Worm (Caenorhabditis elegans) whole organism, L3 larva: Measurements from ENCODE around the gene ZC196.9.
A peak's percentile ranks its signal among the peaks of the same experiment; 100 is the strongest.

Source experiments
- ZK546.5 ChIP-seq: sonication (generic microtip); optimal IDR thresholded peaks from 2 replicates; lab custom pipeline; 2017; ENCODE audit warnings: missing biosample characterization, missing genetic modification characterization
- aly-2 ChIP-seq: fragments of 150-350 bp; optimal IDR thresholded peaks from 2 replicates; lab custom pipeline; 2014; ENCODE audit warnings: missing biosample characterization, missing genetic modification characterization
- ama-1 ChIP-seq: fragments of 150-350 bp; optimal IDR thresholded peaks from 2 replicates; lab custom pipeline; 2018
- ceh-16 ChIP-seq: sonication (generic microtip); optimal IDR thresholded peaks from 2 replicates; lab custom pipeline; 2017; ENCODE audit warnings: missing biosample characterization, missing genetic modification characterization
- ceh-28 ChIP-seq: fragments of 150-350 bp; optimal IDR thresholded peaks from 2 replicates; lab custom pipeline; 2014; ENCODE audit warnings: missing biosample characterization, missing genetic modification reagents, missing genetic modification characterization
- ceh-82 ChIP-seq: fragments of 150-350 bp; optimal IDR thresholded peaks from 2 replicates; lab custom pipeline; 2014; ENCODE audit warnings: missing biosample characterization, missing genetic modification characterization
- daf-12 ChIP-seq: fragments of 150-350 bp; optimal IDR thresholded peaks from 2 replicates; lab custom pipeline; 2014; ENCODE audit warnings: missing biosample characterization, missing genetic modification reagents, missing genetic modification characterization
- egl-27 ChIP-seq: sonication (generic microtip); optimal IDR thresholded peaks from 4 replicates; lab custom pipeline; 2017; ENCODE audit warnings: missing biosample characterization, missing genetic modification reagents, missing genetic modification characterization
- egl-5 ChIP-seq: fragments of 150-350 bp; optimal IDR thresholded peaks from 2 replicates; lab custom pipeline; 2017; ENCODE audit warnings: missing biosample characterization, missing genetic modification reagents, missing genetic modification characterization, inconsistent platforms
- elt-1 ChIP-seq: fragments of 150-350 bp; optimal IDR thresholded peaks from 2 replicates; lab custom pipeline; 2014; ENCODE audit warnings: missing biosample characterization, missing genetic modification characterization
- elt-2 ChIP-seq: sonication (generic microtip); optimal IDR thresholded peaks from 2 replicates; lab custom pipeline; 2016; ENCODE audit warnings: missing genetic modification reagents, mild to moderate bottlenecking, missing genetic modification characterization, missing compliant biosample characterization
- elt-3 ChIP-seq, 3 experiments: fragments of 150-350 bp in 1 of 3; sonication (generic microtip) in 2 of 3; optimal IDR thresholded peaks; 2 replicates in 2 of 3; 4 replicates in 1 of 3; lab custom pipeline; 2014 to 2017; ENCODE audit warnings: missing biosample characterization in 3 of 3, missing genetic modification characterization in 3 of 3
- fkh-10 ChIP-seq: sonication (generic microtip); optimal IDR thresholded peaks from 2 replicates; lab custom pipeline; 2017; ENCODE audit warnings: missing biosample characterization, missing genetic modification reagents, missing genetic modification characterization
- fos-1 ChIP-seq: fragments of 150-350 bp; optimal IDR thresholded peaks from 2 replicates; lab custom pipeline; 2014; ENCODE audit warnings: missing biosample characterization, missing genetic modification characterization
- hmg-11 ChIP-seq: sonication (generic microtip); optimal IDR thresholded peaks from 2 replicates; lab custom pipeline; 2016; ENCODE audit warnings: missing genetic modification characterization, missing compliant biosample characterization
- jun-1 ChIP-seq: fragments of 150-350 bp; optimal IDR thresholded peaks from 2 replicates; lab custom pipeline; 2014; ENCODE audit warnings: missing biosample characterization, missing genetic modification reagents, missing genetic modification characterization
- lin-15B ChIP-seq: fragments of 150-350 bp; optimal IDR thresholded peaks from 2 replicates; lab custom pipeline; 2014; ENCODE audit warnings: missing biosample characterization, missing genetic modification characterization
- lin-39 ChIP-seq: fragments of 150-350 bp; optimal IDR thresholded peaks from 2 replicates; lab custom pipeline; 2018; ENCODE audit warnings: missing biosample characterization, missing genetic modification reagents, missing genetic modification characterization
- mdl-1 ChIP-seq: fragments of 150-350 bp; optimal IDR thresholded peaks from 2 replicates; lab custom pipeline; 2014; ENCODE audit warnings: missing biosample characterization, missing genetic modification characterization
- mml-1 ChIP-seq: fragments of 150-350 bp; sonication (generic microtip); optimal IDR thresholded peaks from 3 replicates; lab custom pipeline; 2014; ENCODE audit warnings: missing biosample characterization, missing genetic modification characterization
- nhr-11 ChIP-seq: fragments of 150-350 bp; optimal IDR thresholded peaks from 2 replicates; lab custom pipeline; 2014; ENCODE audit warnings: missing biosample characterization, missing genetic modification characterization
- nhr-23 ChIP-seq: fragments of 150-350 bp; optimal IDR thresholded peaks from 2 replicates; lab custom pipeline; 2014; ENCODE audit warnings: missing biosample characterization, missing genetic modification reagents, missing genetic modification characterization
- nhr-237 ChIP-seq: fragments of 150-350 bp; optimal IDR thresholded peaks from 2 replicates; lab custom pipeline; 2014; ENCODE audit warnings: missing biosample characterization, missing genetic modification characterization
- nhr-25 ChIP-seq: sonication (generic microtip); optimal IDR thresholded peaks from 2 replicates; lab custom pipeline; 2017; ENCODE audit warnings: missing biosample characterization, missing genetic modification characterization
- nhr-28 ChIP-seq: fragments of 150-350 bp; optimal IDR thresholded peaks from 2 replicates; lab custom pipeline; 2014; ENCODE audit warnings: missing biosample characterization, missing genetic modification characterization
- nhr-43 ChIP-seq: sonication (generic microtip); optimal IDR thresholded peaks from 2 replicates; lab custom pipeline; 2016; ENCODE audit warnings: mild to moderate bottlenecking, missing genetic modification characterization, missing compliant biosample characterization; ENCODE audit not compliant: poor library complexity, severe bottlenecking
- nhr-67 ChIP-seq: fragments of 150-350 bp; optimal IDR thresholded peaks from 2 replicates; lab custom pipeline; 2014; ENCODE audit warnings: missing biosample characterization, missing genetic modification characterization
- nhr-77 ChIP-seq: fragments of 150-350 bp; optimal IDR thresholded peaks from 2 replicates; lab custom pipeline; 2014; ENCODE audit warnings: missing biosample characterization, missing genetic modification characterization
- pha-4 ChIP-seq: fragments of 150-350 bp; optimal IDR thresholded peaks from 2 replicates; lab custom pipeline; 2014; ENCODE audit warnings: missing biosample characterization, missing genetic modification reagents, missing genetic modification characterization
- pqm-1 ChIP-seq: fragments of 150-350 bp; optimal IDR thresholded peaks from 2 replicates; lab custom pipeline; 2017; ENCODE audit warnings: missing biosample characterization, missing genetic modification characterization, inconsistent platforms
- sea-2 ChIP-seq: fragments of 150-350 bp; sonication (generic microtip); optimal IDR thresholded peaks from 4 replicates; lab custom pipeline; 2014; ENCODE audit warnings: missing biosample characterization, missing genetic modification reagents, missing genetic modification characterization
- skn-1 ChIP-seq: fragments of 150-350 bp; optimal IDR thresholded peaks from 2 replicates; lab custom pipeline; 2014; ENCODE audit warnings: missing biosample characterization, missing genetic modification characterization
- snpc-4 ChIP-seq: fragments of 150-350 bp; optimal IDR thresholded peaks from 2 replicates; lab custom pipeline; 2014; ENCODE audit warnings: missing biosample characterization, missing genetic modification characterization
- unc-39 ChIP-seq: sonication (generic microtip); optimal IDR thresholded peaks from 4 replicates; lab custom pipeline; 2017; ENCODE audit warnings: missing biosample characterization, missing genetic modification characterization
- unc-62 ChIP-seq: fragments of 150-350 bp; sonication (generic microtip); optimal IDR thresholded peaks from 4 replicates; lab custom pipeline; 2014; ENCODE audit warnings: missing biosample characterization, missing genetic modification reagents, missing genetic modification characterization
- zag-1 ChIP-seq: fragments of 150-350 bp; optimal IDR thresholded peaks from 2 replicates; lab custom pipeline; 2014; ENCODE audit warnings: missing biosample characterization, missing genetic modification characterization
- ztf-11 ChIP-seq: fragments of 150-350 bp; optimal IDR thresholded peaks from 2 replicates; lab custom pipeline; 2014; ENCODE audit warnings: missing biosample characterization, missing genetic modification characterization

ZC196.9 gene

ce11 chrV:8767493-8767892 is 40.5 kb upstream of the ZC196.9 start:
- TF ChIP-seq pha-4 (tag; lab: Kevin White, UChicago), result peak; percentile 76
- TF ChIP-seq pqm-1, result peak; percentile 89
- TF ChIP-seq lin-15B (tag; lab: Kevin White, UChicago), result no peak
- TF ChIP-seq daf-12 (tag; lab: Kevin White, UChicago), result no peak
- TF ChIP-seq elt-2, result peak; percentile 87
- TF ChIP-seq mml-1 (tag; lab: Kevin White, UChicago), result no peak
- no peak for TF ChIP-seq nhr-11 (tag; lab: Kevin White, UChicago)
- TF ChIP-seq nhr-28 (tag; lab: Kevin White, UChicago), result no peak

ce11 chrV:8767041-8767440 is 40.1 kb upstream of the ZC196.9 start:
- TF ChIP-seq ceh-16, result no peak
- TF ChIP-seq elt-1, result no peak
- no peak for TF ChIP-seq lin-39 (tag; lab: Kevin White, UChicago)
- no peak for TF ChIP-seq hmg-11
- TF ChIP-seq nhr-28 (tag; lab: Kevin White, UChicago), result no peak
- no peak for TF ChIP-seq pqm-1
- no peak for TF ChIP-seq unc-62

- TF ChIP-seq skn-1 (tag; lab: Kevin White, UChicago) (no peak), lin-15B (tag; lab: Kevin White, UChicago) (no peak), mdl-1 (tag; lab: Kevin White, UChicago) (no peak), nhr-77 (tag; lab: Kevin White, UChicago) (no peak), hmg-11 (no peak), nhr-11 (tag; lab: Kevin White, UChicago) (no peak), nhr-28 (tag; lab: Kevin White, UChicago) (no peak), nhr-25 (tag; lab: Kevin White, UChicago) (no peak), nhr-67 (tag; lab: Kevin White, UChicago) (no peak), egl-5 (tag; lab: Kevin White, UChicago) (no peak), nhr-23 (tag; lab: Kevin White, UChicago) (no peak), sea-2 (no peak), mml-1 (tag; lab: Kevin White, UChicago) (no peak), ama-1 (lab: Kevin White, UChicago) (no peak), aly-2 (tag; lab: Kevin White, UChicago) (no peak), ceh-28 (tag; lab: Kevin White, UChicago) (no peak), ztf-11 (no peak)
- TF ChIP-seq, all 47 proteins: peak for 0
These were observed 39.0 kb upstream of the ZC196.9 start, which contains the start of gene B0507.9 for ce11 chrV:8765938-8766337. Gene B0507.9 (minus strand): TSS chrV:8766038.

ce11 chrV:8762861-8763260 is 35.9 kb upstream of the ZC196.9 start, which contains the start of gene B0507.8:
Gene B0507.8 (minus strand): TSS chrV:8762961.
- TF ChIP-seq pha-4 (tag; lab: Kevin White, UChicago) (no peak), egl-27 (tag; lab: Kevin White, UChicago) (no peak), unc-62 (no peak), ztf-11 (no peak), jun-1 (tag; lab: Kevin White, UChicago) (no peak), lin-39 (tag; lab: Kevin White, UChicago) (no peak), ceh-82 (tag; lab: Kevin White, UChicago) (no peak), unc-39 (tag; lab: Kevin White, UChicago) (no peak), nhr-11 (tag; lab: Kevin White, UChicago) (no peak), ZK546.5 (tag; lab: Kevin White, UChicago) (no peak), fkh-10 (no peak)

- TF ChIP-seq elt-3 (tag; optimal IDR thresholded peaks at IDR 0.05; lab: Kevin White, UChicago) (no peak), ama-1 (lab: Kevin White, UChicago) (no peak), aly-2 (tag; lab: Kevin White, UChicago) (no peak), fkh-10 (no peak), fos-1 (tag; lab: Kevin White, UChicago) (no peak), nhr-25 (tag; lab: Kevin White, UChicago) (no peak), ceh-16 (no peak), daf-12 (tag; lab: Kevin White, UChicago) (no peak), ceh-28 (tag; lab: Kevin White, UChicago) (no peak), snpc-4 (tag; lab: Kevin White, UChicago) (no peak), zag-1 (no peak), skn-1 (tag; lab: Kevin White, UChicago) (no peak), nhr-67 (tag; lab: Kevin White, UChicago) (no peak), pqm-1 (no peak), nhr-237 (tag; lab: Kevin White, UChicago) (no peak), nhr-23 (tag; lab: Kevin White, UChicago) (no peak), nhr-43 (tag; lab: Kevin White, UChicago) (no peak)
These were observed 33.4 kb upstream of the ZC196.9 start, which contains the start of gene ddn-1 for ce11 chrV:8760416-8760815. Gene ddn-1 (minus strand): TSS chrV:8760516.
